5 fruit fly cellular contexts compared by ENCODE assay signal in the genomic region with DNA sequence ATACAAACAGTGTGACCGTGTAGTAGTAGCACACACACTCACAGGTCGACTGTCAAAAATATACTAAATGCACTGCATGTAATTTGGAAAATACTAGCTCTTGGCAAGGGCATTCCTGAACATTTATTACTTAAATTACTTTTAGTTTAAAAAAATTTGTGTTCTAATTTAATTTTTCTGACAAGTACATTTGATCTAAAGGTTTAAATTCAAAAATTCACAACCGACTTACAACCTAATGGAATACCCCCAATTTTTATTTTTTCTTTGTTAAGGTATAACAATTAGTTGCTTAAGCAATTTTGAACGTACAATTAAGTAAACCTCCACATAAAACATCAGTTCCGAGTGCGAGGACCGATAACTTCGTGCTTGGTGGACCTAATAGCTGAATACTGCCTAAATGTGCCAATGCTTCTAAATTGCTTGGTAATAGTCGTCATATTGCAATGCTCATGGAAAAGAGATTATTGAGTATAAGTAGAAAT.
TF ChIP-seq lines count a peak whose summit lies in the region.

Gene CG1142 (minus strand): TSS at position 15 of the 488 bp plus-strand sequence.

TF ChIP-seq in whole organism, adult, 20 proteins besides CTCF, POLR2A, EP300 and RAD21 (continued from another document):
- TF ChIP-seq CG7045 (GFP tag; optimal IDR thresholded peaks at IDR 0.05; lab: Kevin White, UChicago) (peak; percentile 98), ovo (GFP tag; optimal IDR thresholded peaks at IDR 0.05; lab: Kevin White, UChicago) (peak; percentile 84), bab1 (GFP tag; optimal IDR thresholded peaks at IDR 0.05; lab: Kevin White, UChicago) (peak; percentile 99)

TF ChIP-seq in whole organism, embryonic, 481 proteins besides CTCF, POLR2A, EP300 and RAD21 (continued from another document and continues in another):
- peak; percentile 94 for TF ChIP-seq dm (GFP tag; optimal IDR thresholded peaks at IDR 0.05; lab: Kevin White, UChicago)
- TF ChIP-seq ftz-f1 (GFP tag; optimal IDR thresholded peaks at IDR 0.05; lab: Kevin White, UChicago) = peak; percentile 53
- TF ChIP-seq sisA (GFP tag; IDR thresholded peaks at IDR 0.05; lab: Robert Waterston, UW) = peak; percentile 93
- peak; percentile 98 for TF ChIP-seq tin (GFP tag; optimal IDR thresholded peaks at IDR 0.05; lab: Kevin White, UChicago)
- TF ChIP-seq Adf1 (GFP tag; IDR thresholded peaks at IDR 0.05; lab: Robert Waterston, UW) = peak; percentile 84
- peak; percentile 97 for TF ChIP-seq CG7745 (tag; optimal IDR thresholded peaks at IDR 0.05; lab: Kevin White, UChicago)
- peak; percentile 95 for TF ChIP-seq CG6813 (GFP tag; optimal IDR thresholded peaks at IDR 0.05; lab: Kevin White, UChicago)
- peak; percentile 98 for TF ChIP-seq NfI (GFP tag; optimal IDR thresholded peaks at IDR 0.05; lab: Kevin White, UChicago)
- TF ChIP-seq crc (GFP tag; optimal IDR thresholded peaks at IDR 0.05; lab: Kevin White, UChicago) = peak; percentile 80
- TF ChIP-seq CG2875 (GFP tag; optimal IDR thresholded peaks at IDR 0.05; lab: Kevin White, UChicago) = peak; percentile 96
- peak; percentile 97 for TF ChIP-seq B-H2 (GFP tag; optimal IDR thresholded peaks at IDR 0.05; lab: Kevin White, UChicago)
- peak; percentile 99 for TF ChIP-seq CG15269 (tag; optimal IDR thresholded peaks at IDR 0.05; lab: Kevin White, UChicago)
- peak; percentile 81 for TF ChIP-seq crol (GFP tag; IDR thresholded peaks at IDR 0.05; lab: Robert Waterston, UW)
- peak; percentile 98 for TF ChIP-seq Lhr (GFP tag; optimal IDR thresholded peaks at IDR 0.05; lab: Kevin White, UChicago)
- TF ChIP-seq stc (GFP tag; IDR thresholded peaks at IDR 0.05; lab: Robert Waterston, UW) = peak; percentile 98
- TF ChIP-seq kay (GFP tag; optimal IDR thresholded peaks at IDR 0.05; lab: Kevin White, UChicago) = peak; percentile 95
- peak; percentile 76 for TF ChIP-seq Doc2 (GFP tag; IDR thresholded peaks at IDR 0.05; lab: Robert Waterston, UW)
- peak; percentile 92 for TF ChIP-seq tup (GFP tag; optimal IDR thresholded peaks at IDR 0.05; lab: Kevin White, UChicago)
- TF ChIP-seq MTF-1 (GFP tag; optimal IDR thresholded peaks at IDR 0.05; lab: Kevin White, UChicago; ENCODE audit: borderline replicate concordance) = peak; percentile 98
- TF ChIP-seq CG3995 (GFP tag; optimal IDR thresholded peaks at IDR 0.05; lab: Kevin White, UChicago) = peak; percentile 83
- peak; percentile 99 for TF ChIP-seq CG17359 (tag; optimal IDR thresholded peaks at IDR 0.05; lab: Kevin White, UChicago)
- peak; percentile 99 for TF ChIP-seq nmo (GFP tag; optimal IDR thresholded peaks at IDR 0.05; lab: Kevin White, UChicago)
- peak; percentile 89 for TF ChIP-seq her (GFP tag; optimal IDR thresholded peaks at IDR 0.05; lab: Kevin White, UChicago)
- peak; percentile 98 for TF ChIP-seq B-H1 (GFP tag; IDR thresholded peaks at IDR 0.05; lab: Robert Waterston, UW)
- no peak for TF ChIP-seq Opbp (GFP tag; IDR thresholded peaks at IDR 0.05; lab: Robert Waterston, UW; ENCODE audit: partially characterized antibody)
- TF ChIP-seq da (GFP tag; optimal IDR thresholded peaks at IDR 0.05; lab: Kevin White, UChicago) = peak; percentile 96
- TF ChIP-seq Usf (GFP tag; optimal IDR thresholded peaks at IDR 0.05; lab: Kevin White, UChicago) = peak; percentile 96
- peak; percentile 99 for TF ChIP-seq CG9817 (tag; optimal IDR thresholded peaks at IDR 0.05; lab: Kevin White, UChicago)
- peak; percentile 98 for TF ChIP-seq Six4 (GFP tag; optimal IDR thresholded peaks at IDR 0.05; lab: Kevin White, UChicago)
- peak; percentile 98 for TF ChIP-seq CG11456 (GFP tag; IDR thresholded peaks at IDR 0.05; lab: Robert Waterston, UW)

TF ChIP-seq in whole organism, prepupa, 60 proteins besides CTCF, POLR2A, EP300 and RAD21 (continued from another document and continues in another):
- TF ChIP-seq cyc (GFP tag; optimal IDR thresholded peaks at IDR 0.05; lab: Kevin White, UChicago) (peak; percentile 97), Hr39 (GFP tag; optimal IDR thresholded peaks at IDR 0.05; lab: Kevin White, UChicago) (peak; percentile 96), Eip78C (GFP tag; lab: Kevin White, UChicago) (peak; percentile 99), Ets96B (tag; optimal IDR thresholded peaks at IDR 0.05; lab: Kevin White, UChicago) (peak; percentile 99), lz (GFP tag; optimal IDR thresholded peaks at IDR 0.05; lab: Kevin White, UChicago) (peak; percentile 98), CG4318 (GFP tag; optimal IDR thresholded peaks at IDR 0.05; lab: Kevin White, UChicago) (peak; percentile 91), Ets21C (GFP tag; optimal IDR thresholded peaks at IDR 0.05; lab: Kevin White, UChicago) (peak; percentile 94), CG15336 (GFP tag; IDR thresholded peaks at IDR 0.05; lab: Robert Waterston, UW) (peak; percentile 98), CG8319 (GFP tag; optimal IDR thresholded peaks at IDR 0.05; lab: Kevin White, UChicago) (peak; percentile 96), CG31627 (GFP tag; optimal IDR thresholded peaks at IDR 0.05; lab: Kevin White, UChicago) (peak; percentile 97), CG32006 (GFP tag; optimal IDR thresholded peaks at IDR 0.05; lab: Kevin White, UChicago) (peak; percentile 96), Smox (GFP tag; optimal IDR thresholded peaks at IDR 0.05; lab: Kevin White, UChicago) (peak; percentile 97), svp (GFP tag; lab: Kevin White, UChicago) (peak; percentile 99), CG3919 (GFP tag; optimal IDR thresholded peaks at IDR 0.05; lab: Kevin White, UChicago) (peak; percentile 98), pdm3 (GFP tag; optimal IDR thresholded peaks at IDR 0.05; lab: Kevin White, UChicago) (peak; percentile 97), CG10631 (GFP tag; optimal IDR thresholded peaks at IDR 0.05; lab: Kevin White, UChicago) (peak; percentile 97), Sox15 (GFP tag; optimal IDR thresholded peaks at IDR 0.05; lab: Kevin White, UChicago) (peak; percentile 95), Lpt (GFP tag; optimal IDR thresholded peaks at IDR 0.05; lab: Kevin White, UChicago) (peak; percentile 95), Eip75B (GFP tag; optimal IDR thresholded peaks at IDR 0.05; lab: Kevin White, UChicago) (peak; percentile 97), CG34406 (GFP tag; optimal IDR thresholded peaks at IDR 0.05; lab: Kevin White, UChicago) (peak; percentile 98), CG7368 (GFP tag; optimal IDR thresholded peaks at IDR 0.05; lab: Kevin White, UChicago) (peak; percentile 95), eg (GFP tag; IDR thresholded peaks at IDR 0.05; lab: Robert Waterston, UW) (peak; percentile 99), CG11902 (GFP tag; optimal IDR thresholded peaks at IDR 0.05; lab: Kevin White, UChicago) (peak; percentile 92), CG8119 (GFP tag; IDR thresholded peaks at IDR 0.05; lab: Robert Waterston, UW) (peak; percentile 99), CG9139 (GFP tag; optimal IDR thresholded peaks at IDR 0.05; lab: Kevin White, UChicago) (peak; percentile 96), CG6792 (GFP tag; optimal IDR thresholded peaks at IDR 0.05; lab: Kevin White, UChicago) (peak; percentile 96), CG1621 (tag; optimal IDR thresholded peaks at IDR 0.05; lab: Kevin White, UChicago) (peak; percentile 96), CG6808 (GFP tag; optimal IDR thresholded peaks at IDR 0.05; lab: Kevin White, UChicago) (peak; percentile 93), CG11762 (GFP tag; optimal IDR thresholded peaks at IDR 0.05; lab: Kevin White, UChicago; ENCODE audit: insufficient read depth) (peak; percentile 96), Blimp-1 (GFP tag; optimal IDR thresholded peaks at IDR 0.05; lab: Kevin White, UChicago) (peak; percentile 88), fd85E (GFP tag; optimal IDR thresholded peaks at IDR 0.05; lab: Kevin White, UChicago) (peak; percentile 88), Hr38 (GFP tag; optimal IDR thresholded peaks at IDR 0.05; lab: Kevin White, UChicago) (peak; percentile 59)

TF ChIP-seq in whole organism, pupa, 21 proteins besides CTCF, POLR2A, EP300 and RAD21 (continued from another document):
- peak; percentile 95 for TF ChIP-seq gl (tag; optimal IDR thresholded peaks at IDR 0.05; lab: Kevin White, UChicago)
- TF ChIP-seq CG8159 (tag; optimal IDR thresholded peaks at IDR 0.05; lab: Kevin White, UChicago) = peak; percentile 99

TF ChIP-seq in whole organism, wandering third instar larva, 38 proteins besides CTCF, POLR2A, EP300 and RAD21 (continued from another document):
- TF ChIP-seq CrebA (GFP tag; optimal IDR thresholded peaks at IDR 0.05; lab: Kevin White, UChicago; ENCODE audit: borderline replicate concordance) = peak; percentile 82
- TF ChIP-seq Mio (GFP tag; optimal IDR thresholded peaks at IDR 0.05; lab: Kevin White, UChicago) = peak; percentile 84
- TF ChIP-seq OdsH (GFP tag; optimal IDR thresholded peaks at IDR 0.05; lab: Kevin White, UChicago) = peak; percentile 96
- TF ChIP-seq dl (GFP tag; optimal IDR thresholded peaks at IDR 0.05; lab: Kevin White, UChicago; ENCODE audit: insufficient read depth in 1 of 2, partially characterized antibody in 2 of 2) = no peak
- TF ChIP-seq Myc (optimal IDR thresholded peaks at IDR 0.05; lab: Kevin White, UChicago) = no peak
- TF ChIP-seq h (GFP tag; optimal IDR thresholded peaks at IDR 0.05; lab: Kevin White, UChicago) = peak; percentile 96
- no peak for TF ChIP-seq N (GFP tag; optimal IDR thresholded peaks at IDR 0.05; lab: Kevin White, UChicago)
- peak; percentile 96 for TF ChIP-seq Hnf4 (GFP tag; optimal IDR thresholded peaks at IDR 0.05; lab: Kevin White, UChicago)
- no peak for TF ChIP-seq Hr78 (GFP tag; optimal IDR thresholded peaks at IDR 0.05; lab: Kevin White, UChicago)
- peak; percentile 94 for TF ChIP-seq psq (GFP tag; optimal IDR thresholded peaks at IDR 0.05; lab: Kevin White, UChicago)
- TF ChIP-seq sv (GFP tag; optimal IDR thresholded peaks at IDR 0.05; lab: Kevin White, UChicago) = peak; percentile 96
- no peak for TF ChIP-seq lola (GFP tag; optimal IDR thresholded peaks at IDR 0.05; lab: Kevin White, UChicago)
- peak; percentile 99 for TF ChIP-seq HLH106 (tag; optimal IDR thresholded peaks at IDR 0.05; lab: Kevin White, UChicago)
- peak; percentile 88 for TF ChIP-seq Hr83 (GFP tag; optimal IDR thresholded peaks at IDR 0.05; lab: Kevin White, UChicago; ENCODE audit: poor library complexity, severe bottlenecking)
- peak; percentile 58 for TF ChIP-seq Dfd (GFP tag; optimal IDR thresholded peaks at IDR 0.05; lab: Kevin White, UChicago)
- TF ChIP-seq Jra (GFP tag; optimal IDR thresholded peaks at IDR 0.05; lab: Kevin White, UChicago) = peak; percentile 92
- peak; percentile 85 to 97 for TF ChIP-seq foxo (GFP tag; optimal IDR thresholded peaks at IDR 0.05; lab: Kevin White, UChicago)
- no peak for TF ChIP-seq Abd-B (GFP tag; optimal IDR thresholded peaks at IDR 0.05; lab: Kevin White, UChicago)
- TF ChIP-seq ey (GFP tag; optimal IDR thresholded peaks at IDR 0.05; lab: Kevin White, UChicago) = peak; percentile 96
